Fruit fly (Drosophila melanogaster) whole organism, prepupa: ENCODE results near the gene CG2663.

Experiments used
- Eip78C ChIP-seq: fragments of 200-800 bp; sonication (Bioruptor generic); peaks from one replicate; lab custom pipeline; 2016; ENCODE audit warnings: missing biosample characterization, missing genetic modification characterization
- pdm3 ChIP-seq: fragments of 200-800 bp; sonication (Bioruptor generic); optimal IDR thresholded peaks from 3 replicates; lab custom pipeline; 2016; ENCODE audit warnings: missing biosample characterization, missing genetic modification characterization

- TF ChIP-seq Eip78C (peak; percentile 97), pdm3 (GFP tag; lab: Kevin White, UChicago) (peak; percentile 91)
These were observed 42.1 kb downstream of the CG2663 start for dm6 chr3R:5361681-5362319.
